Worm (Caenorhabditis elegans): ENCODE data around the gene sru-18.

ce11 chrIV:12545902-12546301, 43.8 kb downstream of the sru-18 start:
- TF ChIP-seq elt-2 (tag; optimal IDR thresholded peaks at IDR 0.05) (no peak), pqm-1 (tag; optimal IDR thresholded peaks at IDR 0.05) (no peak), elt-4 (tag; optimal IDR thresholded peaks at IDR 0.05) (no peak), nfya-1 (tag; optimal IDR thresholded peaks at IDR 0.05) (no peak), lim-6 (tag; optimal IDR thresholded peaks at IDR 0.05) (no peak)
